Worm (Caenorhabditis elegans) whole organism, late embryonic: ENCODE measurements around the gene sro-1.

Experiments used
- K02D7.2 ChIP-seq: sonication (generic microtip); optimal IDR thresholded peaks from 2 replicates; lab custom pipeline; 2017; ENCODE audit warnings: mild to moderate bottlenecking, missing genetic modification characterization, missing compliant biosample characterization
- dve-1 ChIP-seq: sonication (generic microtip); optimal IDR thresholded peaks from 2 replicates; lab custom pipeline; 2017; ENCODE audit warnings: antibody characterized with exemption, mild to moderate bottlenecking, missing genetic modification characterization, missing compliant biosample characterization
- nfya-1 ChIP-seq: sonication (generic microtip); optimal IDR thresholded peaks from 2 replicates; lab custom pipeline; 2017; ENCODE audit warnings: missing genetic modification characterization, mild to moderate bottlenecking, missing compliant biosample characterization, antibody characterized with exemption, moderate library complexity
- nhr-232 ChIP-seq: sonication (generic microtip); optimal IDR thresholded peaks from 2 replicates; lab custom pipeline; 2016; ENCODE audit warnings: missing genetic modification characterization, missing compliant biosample characterization
- pat-9 ChIP-seq: fragments of 200-800 bp; sonication (Bioruptor generic); optimal IDR thresholded peaks from 2 replicates; lab custom pipeline; 2018; ENCODE audit warnings: mild to moderate bottlenecking, missing genetic modification characterization, moderate library complexity, missing compliant biosample characterization
- pha-4 ChIP-seq: fragments of 150-350 bp; optimal IDR thresholded peaks from 2 replicates; lab custom pipeline; 2018; ENCODE audit warnings: missing biosample characterization, missing genetic modification reagents, missing genetic modification characterization
- rnt-1 ChIP-seq: sonication (generic microtip); optimal IDR thresholded peaks from 2 replicates; lab custom pipeline; 2016; ENCODE audit warnings: missing genetic modification characterization, missing compliant biosample characterization
- sox-2 ChIP-seq: fragments of 200-800 bp; sonication (Bioruptor generic); IDR thresholded peaks from 2 replicates; pipeline ENCODE4 v1.3.6; 2022; ENCODE audit warnings: missing genetic modification reagents, missing genetic modification characterization, missing compliant biosample characterization
- unc-42 ChIP-seq: sonication (generic microtip); optimal IDR thresholded peaks from 2 replicates; lab custom pipeline; 2016; ENCODE audit warnings: missing genotype, missing genetic modification characterization, missing compliant biosample characterization

DNA sequence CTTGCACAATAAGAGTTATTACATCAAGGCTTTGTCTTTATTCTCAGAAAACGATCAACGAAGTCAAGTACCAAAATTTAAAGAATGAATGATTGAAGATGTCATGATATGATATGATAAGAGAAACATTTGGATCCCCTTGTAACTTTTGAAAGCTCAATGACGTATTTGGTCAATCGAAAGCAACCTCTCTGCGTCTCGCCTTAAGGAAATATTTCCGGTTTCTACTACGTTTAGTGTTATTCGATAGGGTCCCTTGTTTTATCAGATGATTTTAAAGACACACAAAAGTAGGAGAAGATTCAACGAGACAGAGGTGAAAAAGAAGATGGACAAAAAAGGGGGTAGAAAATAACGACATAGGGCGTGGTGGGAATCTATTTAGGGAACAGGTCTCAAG lies 52.1 kb downstream of the sro-1 start:
- no peak for TF ChIP-seq K02D7.2 (tag; lab: Kevin White, UChicago)
- no peak for TF ChIP-seq nhr-232 (tag; lab: Kevin White, UChicago)
- no peak for TF ChIP-seq nfya-1 (tag; lab: Kevin White, UChicago)
- TF ChIP-seq unc-42 (tag; lab: Kevin White, UChicago), result no peak
- TF ChIP-seq pha-4 (tag; lab: Kevin White, UChicago), result no peak
- no peak for TF ChIP-seq dve-1 (tag; lab: Kevin White, UChicago)
- no peak for TF ChIP-seq sox-2 (GFP tag; lab: Robert Waterston, UW)
- no peak for TF ChIP-seq pat-9
- TF ChIP-seq rnt-1 (tag; lab: Kevin White, UChicago), result no peak
